Worm (Caenorhabditis elegans) whole organism, young adult: ENCODE results near the gene fbxc-43.

Experiments used
- B0019.2 ChIP-seq: fragments of 200-800 bp; sonication (Bioruptor generic); conservative IDR thresholded peaks from 2 replicates; pipeline ENCODE4 v1.3.6; 2022; ENCODE audit warnings: missing genetic modification reagents, missing genetic modification characterization, missing compliant biosample characterization
- D2030.7 ChIP-seq: fragments of 200-800 bp; sonication (Bioruptor generic); IDR thresholded peaks from 2 replicates; pipeline ENCODE4 v1.3.6; 2022; ENCODE audit warnings: missing genetic modification reagents, missing genetic modification characterization, missing compliant biosample characterization
- F23B12.7 ChIP-seq: sonication (generic microtip); optimal IDR thresholded peaks from 2 replicates; lab custom pipeline; 2017; ENCODE audit warnings: missing genetic modification characterization, mild to moderate bottlenecking, missing compliant biosample characterization, antibody characterized with exemption, moderate library complexity; ENCODE audit not compliant: insufficient read depth
- F37B4.10 ChIP-seq: fragments of 200-800 bp; sonication (Bioruptor generic); IDR thresholded peaks from 2 replicates; pipeline ENCODE4 v1.3.6; 2022; ENCODE audit warnings: missing genetic modification characterization, missing compliant biosample characterization
- F49E8.2 ChIP-seq: sonication (generic microtip); optimal IDR thresholded peaks from 3 replicates; lab custom pipeline; 2017; ENCODE audit warnings: missing genetic modification characterization, mild to moderate bottlenecking, missing compliant biosample characterization, antibody characterized with exemption, moderate library complexity; ENCODE audit not compliant: insufficient read depth
- F57A8.1 ChIP-seq: fragments of 200-800 bp; sonication (Bioruptor generic); optimal IDR thresholded peaks from 2 replicates; lab custom pipeline; 2018; ENCODE audit warnings: mild to moderate bottlenecking, missing genetic modification characterization, moderate library complexity, missing compliant biosample characterization
- F57C9.4 ChIP-seq: sonication (generic microtip); optimal IDR thresholded peaks from 2 replicates; lab custom pipeline; 2017; ENCODE audit warnings: mild to moderate bottlenecking, missing genetic modification characterization, missing compliant biosample characterization
- K11D2.4 ChIP-seq: fragments of 200-800 bp; sonication (Bioruptor generic); IDR thresholded peaks from 2 replicates; pipeline ENCODE4 v1.3.6; 2022; ENCODE audit warnings: missing genetic modification reagents, missing genetic modification characterization, missing compliant biosample characterization
- K12H6.12 ChIP-seq: fragments of 200-800 bp; sonication (Bioruptor generic); optimal IDR thresholded peaks from 2 replicates; lab custom pipeline; 2018; ENCODE audit warnings: mild to moderate bottlenecking, missing genetic modification characterization, missing compliant biosample characterization
- Y56A3A.18 ChIP-seq: fragments of 200-800 bp; sonication (Bioruptor generic); IDR thresholded peaks from 2 replicates; pipeline ENCODE4 v1.3.6; 2022; ENCODE audit warnings: missing genetic modification reagents, missing genetic modification characterization, missing compliant biosample characterization
- Y79H2A.3 ChIP-seq: fragments of 200-800 bp; sonication (Bioruptor generic); conservative IDR thresholded peaks from 2 replicates; pipeline ENCODE4 v1.3.6; 2022; ENCODE audit warnings: missing genetic modification reagents, missing genetic modification characterization, missing compliant biosample characterization
- ama-1 ChIP-seq, 3 experiments: fragments of 150-350 bp in 1 of 3; sonication (generic microtip) in 2 of 3; optimal IDR thresholded peaks; 2 replicates each; lab custom pipeline; 2014 to 2018; ENCODE audit warnings: missing biosample characterization in 2 of 3, missing genetic modification characterization in 2 of 3, missing genetic modification reagents in 2 of 3
- attf-3 ChIP-seq: fragments of 200-800 bp; sonication (Bioruptor generic); conservative IDR thresholded peaks from 2 replicates; pipeline ENCODE4 v1.3.6; 2022; ENCODE audit warnings: missing genetic modification reagents, missing genetic modification characterization, missing compliant biosample characterization
- ceh-27 ChIP-seq: fragments of 200-800 bp; sonication (Bioruptor generic); optimal IDR thresholded peaks from 2 replicates; lab custom pipeline; 2018; ENCODE audit warnings: mild to moderate bottlenecking, missing genetic modification characterization, moderate library complexity, missing compliant biosample characterization
- ceh-58 ChIP-seq: fragments of 200-800 bp; sonication (Bioruptor generic); IDR thresholded peaks from 2 replicates; pipeline ENCODE4 v1.3.6; 2022; ENCODE audit warnings: missing genetic modification characterization, missing compliant biosample characterization
- die-1 ChIP-seq: sonication (generic microtip); optimal IDR thresholded peaks from 2 replicates; lab custom pipeline; 2016; ENCODE audit warnings: missing genotype, mild to moderate bottlenecking, missing genetic modification characterization, missing compliant biosample characterization
- egl-18 ChIP-seq: fragments of 200-800 bp; sonication (Bioruptor generic); IDR thresholded peaks from 2 replicates; pipeline ENCODE4 v1.3.6; 2022; ENCODE audit warnings: missing genetic modification reagents, missing genetic modification characterization, missing compliant biosample characterization
- gei-17 ChIP-seq: fragments of 200-800 bp; sonication (Bioruptor generic); optimal IDR thresholded peaks from 2 replicates; lab custom pipeline; 2018; ENCODE audit warnings: mild to moderate bottlenecking, missing genetic modification characterization, missing compliant biosample characterization
- him-1 ChIP-seq: sonication (generic microtip); optimal IDR thresholded peaks from 2 replicates; lab custom pipeline; 2016; ENCODE audit warnings: missing genotype, missing genetic modification reagents, missing genetic modification characterization, missing compliant biosample characterization
- hlh-12 ChIP-seq: sonication (generic microtip); optimal IDR thresholded peaks from 2 replicates; lab custom pipeline; 2016; ENCODE audit warnings: missing genetic modification characterization, missing compliant biosample characterization
- hmg-20 ChIP-seq: fragments of 200-800 bp; sonication (Bioruptor generic); IDR thresholded peaks from 2 replicates; pipeline ENCODE4 v1.3.6; 2022; ENCODE audit warnings: missing genetic modification reagents, missing genetic modification characterization, missing compliant biosample characterization
- lin-54 ChIP-seq: fragments of 200-800 bp; sonication (Bioruptor generic); optimal IDR thresholded peaks from 2 replicates; lab custom pipeline; 2018; ENCODE audit warnings: mild to moderate bottlenecking, missing genetic modification characterization, missing compliant biosample characterization
- lsl-1 ChIP-seq: fragments of 200-800 bp; sonication (Bioruptor generic); optimal IDR thresholded peaks from 2 replicates; lab custom pipeline; 2018; ENCODE audit warnings: mild to moderate bottlenecking, missing genetic modification characterization, moderate library complexity, missing compliant biosample characterization
- madf-3 ChIP-seq: fragments of 200-800 bp; sonication (Bioruptor generic); IDR thresholded peaks from 2 replicates; pipeline ENCODE4 v1.3.6; 2022; ENCODE audit warnings: missing genetic modification reagents, missing genetic modification characterization, missing compliant biosample characterization
- mes-4 ChIP-seq: sonication (generic microtip); optimal IDR thresholded peaks from 2 replicates; lab custom pipeline; 2016; ENCODE audit warnings: missing genotype, missing genetic modification characterization, missing compliant biosample characterization
- repo-1 ChIP-seq: sonication (generic microtip); optimal IDR thresholded peaks from 2 replicates; lab custom pipeline; 2017; ENCODE audit warnings: mild to moderate bottlenecking, missing genetic modification characterization, missing compliant biosample characterization
- rpc-1 ChIP-seq, 2 experiments: fragments of 150-350 bp in 1 of 2; sonication (generic microtip) in 1 of 2; optimal IDR thresholded peaks; 2 replicates each; lab custom pipeline; 2014 to 2018; ENCODE audit warnings: missing biosample characterization in 1 of 2, missing genetic modification characterization in 1 of 2, missing genetic modification reagents in 1 of 2, missing genotype in 1 of 2
- sdz-38 ChIP-seq: sonication (generic microtip); optimal IDR thresholded peaks from 2 replicates; lab custom pipeline; 2016; ENCODE audit warnings: missing genotype, missing genetic modification characterization, missing compliant biosample characterization
- sea-2 ChIP-seq: fragments of 200-800 bp; sonication (Bioruptor generic); IDR thresholded peaks from 2 replicates; pipeline ENCODE4 v1.3.6; 2022; ENCODE audit warnings: missing genetic modification characterization, missing compliant biosample characterization
- snpc-1.1 ChIP-seq: sonication (generic microtip); optimal IDR thresholded peaks from 2 replicates; lab custom pipeline; 2017; ENCODE audit warnings: missing genetic modification characterization, mild to moderate bottlenecking, missing compliant biosample characterization, antibody characterized with exemption, moderate library complexity, missing genotype, missing genetic modification reagents; ENCODE audit not compliant: insufficient read depth
- snpc-3.4 ChIP-seq: sonication (generic microtip); optimal IDR thresholded peaks from 2 replicates; lab custom pipeline; 2017; ENCODE audit warnings: missing genetic modification characterization, mild to moderate bottlenecking, missing compliant biosample characterization, antibody characterized with exemption, moderate library complexity, missing genotype, missing genetic modification reagents
- snpc-4 ChIP-seq, 5 experiments: fragments of 150-350 bp in 1 of 5; sonication (generic microtip) in 4 of 5; optimal IDR thresholded peaks; 2 replicates each; lab custom pipeline; 2014 to 2018; ENCODE audit warnings: missing genetic modification characterization in 5 of 5, missing biosample characterization in 3 of 5, antibody characterized with exemption in 2 of 5, mild to moderate bottlenecking in 2 of 5, missing compliant biosample characterization in 2 of 5, missing genotype in 2 of 5, moderate library complexity in 2 of 5, missing genetic modification reagents in 1 of 5
- sptf-2 ChIP-seq: fragments of 200-800 bp; sonication (Bioruptor generic); optimal IDR thresholded peaks from 2 replicates; lab custom pipeline; 2018; ENCODE audit warnings: mild to moderate bottlenecking, missing genetic modification characterization, missing compliant biosample characterization
- tbp1 ChIP-seq: fragments of 200-800 bp; sonication (Bioruptor generic); optimal IDR thresholded peaks from 2 replicates; lab custom pipeline; 2018; ENCODE audit warnings: mild to moderate bottlenecking, missing genetic modification characterization, missing compliant biosample characterization
- tlf-1 ChIP-seq: fragments of 200-800 bp; sonication (Bioruptor generic); optimal IDR thresholded peaks from 2 replicates; lab custom pipeline; 2018; ENCODE audit warnings: mild to moderate bottlenecking, missing genetic modification characterization, missing compliant biosample characterization
- ztf-22 ChIP-seq: fragments of 200-800 bp; sonication (Bioruptor generic); optimal IDR thresholded peaks from 2 replicates; lab custom pipeline; 2018; ENCODE audit warnings: mild to moderate bottlenecking, missing genetic modification characterization, moderate library complexity, missing compliant biosample characterization
- ztf-3 ChIP-seq: fragments of 200-800 bp; sonication (Bioruptor generic); optimal IDR thresholded peaks from 2 replicates; lab custom pipeline; 2018; ENCODE audit warnings: mild to moderate bottlenecking, missing genetic modification characterization, missing compliant biosample characterization

The fbxc-43 gene

DNA sequence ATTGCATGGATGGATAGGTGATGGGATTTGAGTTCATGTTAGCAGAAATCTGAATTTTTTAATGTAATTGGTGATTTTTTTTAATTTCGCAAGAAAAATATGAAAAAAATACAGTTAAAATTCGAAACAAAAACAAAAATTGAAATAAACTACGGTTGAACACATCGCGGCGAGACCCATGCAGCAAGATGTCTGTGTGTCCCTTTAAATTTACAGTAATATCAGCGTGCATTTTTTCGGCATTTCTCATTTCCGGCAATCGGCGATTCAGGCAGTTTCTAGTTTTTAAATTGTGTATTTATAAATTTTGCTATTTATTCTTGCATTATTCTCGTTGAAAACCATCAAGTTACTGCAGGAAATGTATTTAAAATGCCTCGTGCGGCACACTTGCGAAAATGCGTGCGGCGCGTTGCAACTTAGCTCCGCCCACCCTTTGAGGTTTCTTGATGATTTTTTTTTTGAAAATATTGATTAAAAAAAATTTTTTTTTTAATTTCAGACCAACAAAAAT is 2.0 kb upstream of the fbxc-43 start, which contains the start of the genes fbxc-44 and C16A11.2 (continued):
- TF ChIP-seq lsl-1 (GFP tag; lab: Kevin White, UChicago) (peak; percentile 96), Y79H2A.3 (GFP tag; lab: Robert Waterston, UW) (no peak), tbp1 (GFP tag; lab: Kevin White, UChicago) (peak; percentile 26), egl-18 (GFP tag; lab: Robert Waterston, UW) (no peak), snpc-3.4 (tag; lab: Kevin White, UChicago) (no peak), ama-1 (optimal IDR thresholded peaks at IDR 0.05; lab: Kevin White, UChicago) (no peak), ama-1 (GFP tag; optimal IDR thresholded peaks at IDR 0.05; lab: Kevin White, UChicago) (no peak), hlh-12 (tag; lab: Kevin White, UChicago) (no peak), him-1 (tag; lab: Kevin White, UChicago) (peak; percentile 48), ztf-22 (GFP tag; lab: Kevin White, UChicago) (no peak), sdz-38 (tag; lab: Kevin White, UChicago) (no peak), Y56A3A.18 (GFP tag; lab: Robert Waterston, UW) (no peak), hmg-20 (GFP tag; lab: Robert Waterston, UW) (no peak), K12H6.12 (tag; lab: Kevin White, UChicago) (no peak), snpc-4 (GFP tag; optimal IDR thresholded peaks at IDR 0.05; lab: Kevin White, UChicago) (no peak), snpc-4 (tag; optimal IDR thresholded peaks at IDR 0.05; lab: Kevin White, UChicago) (peak in 2 of 4 experiments; percentile 4 to 57), ceh-27 (GFP tag; lab: Kevin White, UChicago) (no peak), sptf-2 (GFP tag; lab: Kevin White, UChicago) (no peak), madf-3 (GFP tag; lab: Robert Waterston, UW) (no peak), rpc-1 (optimal IDR thresholded peaks at IDR 0.05; lab: Kevin White, UChicago) (peak; percentile 13), rpc-1 (tag; optimal IDR thresholded peaks at IDR 0.05; lab: Kevin White, UChicago) (no peak), die-1 (no peak), gei-17 (GFP tag; lab: Kevin White, UChicago) (no peak), F37B4.10 (GFP tag; lab: Robert Waterston, UW) (no peak), repo-1 (no peak), F23B12.7 (peak; percentile 24), mes-4 (tag; lab: Kevin White, UChicago) (no peak), F57A8.1 (GFP tag; lab: Kevin White, UChicago) (no peak), ceh-58 (GFP tag; lab: Robert Waterston, UW) (no peak), D2030.7 (GFP tag; lab: Robert Waterston, UW) (peak; percentile 56; the same call in 1 of the 2 replicates), lin-54 (GFP tag; lab: Kevin White, UChicago) (peak; percentile 46), K11D2.4 (GFP tag; lab: Robert Waterston, UW) (no peak), attf-3 (GFP tag; lab: Robert Waterston, UW) (no peak), F49E8.2 (peak; percentile 22), B0019.2 (GFP tag; lab: Robert Waterston, UW) (no peak), F57C9.4 (tag; lab: Kevin White, UChicago) (no peak), tlf-1 (peak; percentile 39), sea-2 (no peak), ztf-3 (no peak), snpc-1.1 (tag; lab: Kevin White, UChicago) (no peak)
